Worm (Caenorhabditis elegans) whole organism, dauer: ENCODE results near the gene ttr-25.

ENCODE experiments used
- unc-62 ChIP-seq: sonication (generic microtip); optimal IDR thresholded peaks from 2 replicates; lab custom pipeline; 2017; ENCODE audit warnings: missing biosample characterization, missing genetic modification reagents, missing genetic modification characterization

The ttr-25 gene

ce11 chrV:18576128-18576527, 19.6 kb downstream of the ttr-25 start:
- TF ChIP-seq unc-62 (GFP tag; lab: Kevin White, UChicago), result no peak

- TF ChIP-seq unc-62 (GFP tag; lab: Kevin White, UChicago), result no peak
Observed at ce11 chrV:18577458-18578078, 21.1 kb downstream of the ttr-25 start.

ce11 chrV:18578306-18578705, 21.8 kb downstream of the ttr-25 start:
- no peak for TF ChIP-seq unc-62 (GFP tag; lab: Kevin White, UChicago)

ce11 chrV:18579684-18580083, 23.2 kb downstream of the ttr-25 start, which contains the start of gene Y51A2D.13:
TSS of gene Y51A2D.13 (minus strand) at chrV:18579784.
- no peak for TF ChIP-seq unc-62 (GFP tag; lab: Kevin White, UChicago)

- TF ChIP-seq unc-62 (GFP tag; lab: Kevin White, UChicago), result no peak
Observed at ce11 chrV:18581393-18582113, 25.0 kb downstream of the ttr-25 start.

ce11 chrV:18582358-18582757, 25.8 kb downstream of the ttr-25 start, which contains the start of gene txt-14:
TSS of gene txt-14 (plus strand) at chrV:18582658.
- TF ChIP-seq unc-62 (GFP tag; lab: Kevin White, UChicago), result no peak

ce11 chrV:18585102-18585501, 28.6 kb downstream of the ttr-25 start:
- no peak for TF ChIP-seq unc-62 (GFP tag; lab: Kevin White, UChicago)

ce11 chrV:18586954-18587353, 30.4 kb downstream of the ttr-25 start:
- no peak for TF ChIP-seq unc-62 (GFP tag; lab: Kevin White, UChicago)

- no peak for TF ChIP-seq unc-62 (GFP tag; lab: Kevin White, UChicago)
Observed at ce11 chrV:18587936-18588335, 31.4 kb downstream of the ttr-25 start.

ce11 chrV:18589585-18589984, 33.1 kb downstream of the ttr-25 start:
- no peak for TF ChIP-seq unc-62 (GFP tag; lab: Kevin White, UChicago)

- no peak for TF ChIP-seq unc-62 (GFP tag; lab: Kevin White, UChicago)
Observed at ce11 chrV:18592448-18592847, 35.9 kb downstream of the ttr-25 start, which contains the start of gene grdn-1. TSS of gene grdn-1 (plus strand) at chrV:18592748.

- TF ChIP-seq unc-62 (GFP tag; lab: Kevin White, UChicago), result no peak
Observed at ce11 chrV:18596240-18596639, 39.7 kb downstream of the ttr-25 start.

ce11 chrV:18597779-18598178, 41.3 kb downstream of the ttr-25 start:
- no peak for TF ChIP-seq unc-62 (GFP tag; lab: Kevin White, UChicago)

ce11 chrV:18605510-18605909, 49.0 kb downstream of the ttr-25 start:
- TF ChIP-seq unc-62 (GFP tag; lab: Kevin White, UChicago), result no peak
